Fruit fly (Drosophila melanogaster) whole organism, embryonic: ENCODE data around the gene CG11596.

Experiments
- Bdp1 ChIP-seq: fragments of 200-800 bp; sonication (Bioruptor generic); optimal IDR thresholded peaks from 3 replicates; lab custom pipeline; 2016; ENCODE audit warnings: missing biosample characterization, missing genetic modification characterization
- CG10209 ChIP-seq: fragments of 200-800 bp; sonication (Bioruptor generic); optimal IDR thresholded peaks from 3 replicates; lab custom pipeline; 2017; ENCODE audit warnings: missing biosample characterization, mild to moderate bottlenecking, missing genetic modification characterization, missing genetic modification reagents
- CG10267 ChIP-seq: fragments of 200-800 bp; sonication (Bioruptor generic); optimal IDR thresholded peaks from 2 replicates; lab custom pipeline; 2018; ENCODE audit warnings: missing biosample characterization, mild to moderate bottlenecking, missing genetic modification characterization, moderate library complexity
- CG10274 ChIP-seq: fragments of 200-800 bp; sonication (Bioruptor generic); optimal IDR thresholded peaks from 3 replicates; lab custom pipeline; 2017; ENCODE audit warnings: missing biosample characterization, mild to moderate bottlenecking, missing genetic modification characterization
- CG10959 ChIP-seq: fragments of 200-800 bp; sonication (Bioruptor generic); IDR thresholded peaks from 2 replicates; pipeline ENCODE4 v1.3.6; 2022; ENCODE audit warnings: missing biosample characterization, missing genetic modification characterization
- CG11093 ChIP-seq: fragments of 200-800 bp; sonication (Bioruptor generic); IDR thresholded peaks from 3 replicates; pipeline ENCODE4 v1.3.6; 2022; ENCODE audit warnings: missing biosample characterization, missing genetic modification characterization
- CG11247 ChIP-seq: fragments of 200-800 bp; sonication (Bioruptor generic); IDR thresholded peaks from 2 replicates; pipeline ENCODE4 v1.3.6; 2022; ENCODE audit warnings: missing biosample characterization, missing genetic modification characterization
- CG11504 ChIP-seq: fragments of 200-800 bp; sonication (Bioruptor generic); optimal IDR thresholded peaks from 3 replicates; lab custom pipeline; 2019; ENCODE audit warnings: missing biosample characterization, mild to moderate bottlenecking, missing genetic modification characterization, moderate library complexity
- CG12769 ChIP-seq: fragments of 200-800 bp; sonication (Bioruptor generic); optimal IDR thresholded peaks from 2 replicates; lab custom pipeline; 2019; ENCODE audit warnings: missing biosample characterization, mild to moderate bottlenecking, missing genetic modification characterization, moderate library complexity
- CG13894 ChIP-seq: fragments of 200-800 bp; sonication (Bioruptor generic); optimal IDR thresholded peaks from 3 replicates; lab custom pipeline; 2018; ENCODE audit warnings: missing biosample characterization, mild to moderate bottlenecking, missing genetic modification characterization, moderate library complexity
- CG1529 ChIP-seq: fragments of 200-800 bp; sonication (Bioruptor generic); optimal IDR thresholded peaks from 3 replicates; lab custom pipeline; 2018; ENCODE audit warnings: missing biosample characterization, missing genetic modification characterization
- CG1603 ChIP-seq: fragments of 200-800 bp; sonication (Bioruptor generic); optimal IDR thresholded peaks from 2 replicates; lab custom pipeline; 2019; ENCODE audit warnings: missing biosample characterization, mild to moderate bottlenecking, missing genetic modification characterization, moderate library complexity
- CG17385 ChIP-seq: fragments of 200-800 bp; sonication (Bioruptor generic); optimal IDR thresholded peaks from 3 replicates; lab custom pipeline; 2018; ENCODE audit warnings: missing biosample characterization, mild to moderate bottlenecking, missing genetic modification characterization
- CG18764 ChIP-seq: fragments of 200-800 bp; sonication (Bioruptor generic); optimal IDR thresholded peaks from 3 replicates; lab custom pipeline; 2016; ENCODE audit warnings: missing biosample characterization, missing genetic modification characterization
- CG4282 ChIP-seq: fragments of 200-800 bp; sonication (Bioruptor generic); optimal IDR thresholded peaks from 2 replicates; lab custom pipeline; 2016; ENCODE audit warnings: missing biosample characterization, missing genetic modification characterization
- CG4404 ChIP-seq: fragments of 200-800 bp; sonication (Bioruptor generic); IDR thresholded peaks from 2 replicates; pipeline ENCODE4 v1.3.6; 2022; ENCODE audit warnings: missing biosample characterization, missing genetic modification characterization
- CG4820 ChIP-seq: fragments of 200-800 bp; sonication (Bioruptor generic); optimal IDR thresholded peaks from 3 replicates; lab custom pipeline; 2016; ENCODE audit warnings: missing biosample characterization, missing genetic modification characterization
- CG5180 ChIP-seq: fragments of 200-800 bp; sonication (Bioruptor generic); optimal IDR thresholded peaks from 3 replicates; lab custom pipeline; 2017; ENCODE audit warnings: missing biosample characterization, missing genetic modification characterization, mild to moderate bottlenecking, moderate library complexity, missing genetic modification reagents
- CG6683 ChIP-seq: fragments of 200-800 bp; sonication (Bioruptor generic); optimal IDR thresholded peaks from 2 replicates; lab custom pipeline; 2017; ENCODE audit warnings: missing biosample characterization, mild to moderate bottlenecking, missing genetic modification characterization, missing genetic modification reagents
- CG6813 ChIP-seq: fragments of 200-800 bp; sonication (Bioruptor generic); optimal IDR thresholded peaks from 2 replicates; lab custom pipeline; 2017; ENCODE audit warnings: missing biosample characterization, missing genetic modification characterization, mild to moderate bottlenecking, moderate library complexity, missing genetic modification reagents
- CG6854 ChIP-seq: fragments of 200-800 bp; sonication (Bioruptor generic); optimal IDR thresholded peaks from 3 replicates; lab custom pipeline; 2017; ENCODE audit warnings: missing biosample characterization, mild to moderate bottlenecking, missing genetic modification characterization
- CG8924 ChIP-seq: fragments of 200-800 bp; optimal IDR thresholded peaks from 3 replicates; lab custom pipeline; 2019; ENCODE audit warnings: missing biosample characterization, mild to moderate bottlenecking, missing genetic modification characterization, moderate library complexity
- CG9817 ChIP-seq: fragments of 200-800 bp; sonication (Bioruptor generic); optimal IDR thresholded peaks from 2 replicates; lab custom pipeline; 2018; ENCODE audit warnings: missing biosample characterization, mild to moderate bottlenecking, missing genetic modification characterization, moderate library complexity
- CTCF ChIP-seq: fragments of 200-800 bp; sonication (Bioruptor generic); optimal IDR thresholded peaks from 2 replicates; lab custom pipeline; 2017; ENCODE audit warnings: missing biosample characterization, mild to moderate bottlenecking, missing genetic modification characterization, moderate library complexity
- CkIIα-i1 ChIP-seq: fragments of 200-800 bp; sonication (Bioruptor generic); IDR thresholded peaks from 2 replicates; pipeline ENCODE4 v1.3.6; 2022; ENCODE audit warnings: missing biosample characterization, missing genetic modification characterization
- Doc3 ChIP-seq: fragments of 200-800 bp; sonication (Bioruptor generic); IDR thresholded peaks from 3 replicates; pipeline ENCODE4 v1.3.6; 2022; ENCODE audit warnings: missing biosample characterization, missing genetic modification characterization; ENCODE audit not compliant: partially characterized antibody
- E2f2 ChIP-seq: fragments of 200-800 bp; sonication (Bioruptor generic); IDR thresholded peaks from 2 replicates; pipeline ENCODE4 v1.3.6; 2022; ENCODE audit warnings: missing biosample characterization, missing genetic modification characterization
- Ets65A ChIP-seq: fragments of 200-800 bp; sonication (Bioruptor generic); peaks from one replicate; lab custom pipeline; 2016; ENCODE audit warnings: missing biosample characterization, missing genetic modification characterization
- HmgZ ChIP-seq: fragments of 200-800 bp; sonication (Bioruptor generic); optimal IDR thresholded peaks from 2 replicates; lab custom pipeline; 2018; ENCODE audit warnings: missing biosample characterization, mild to moderate bottlenecking, missing genetic modification characterization
- Hr78 ChIP-seq, 2 experiments: fragments of 200-800 bp in 1 of 2; fragments of >200 bp in 1 of 2; sonication (Bioruptor generic) in 1 of 2; optimal IDR thresholded peaks; 2 replicates each; lab custom pipeline; 2017 to 2019; ENCODE audit warnings: missing biosample characterization in 2 of 2, missing genetic modification characterization in 2 of 2, mild to moderate bottlenecking in 1 of 2, moderate library complexity in 1 of 2
- Mad ChIP-seq: fragments of 200-800 bp; sonication (Bioruptor generic); optimal IDR thresholded peaks from 2 replicates; lab custom pipeline; 2016; ENCODE audit warnings: missing biosample characterization, missing genetic modification characterization
- NC2α ChIP-seq: fragments of 200-800 bp; sonication (Bioruptor generic); optimal IDR thresholded peaks from 2 replicates; lab custom pipeline; 2016; ENCODE audit warnings: missing biosample characterization, missing genetic modification characterization
- Taf1 ChIP-seq: fragments of 200-800 bp; sonication (Bioruptor generic); IDR thresholded peaks from 2 replicates; pipeline ENCODE4 v1.3.6; 2022; ENCODE audit warnings: missing biosample characterization, missing genetic modification characterization
- ab ChIP-seq: fragments of 200-800 bp; sonication (Bioruptor generic); optimal IDR thresholded peaks from 2 replicates; lab custom pipeline; 2016; ENCODE audit warnings: missing biosample characterization, missing genetic modification characterization
- amos ChIP-seq: fragments of 200-800 bp; sonication (Bioruptor generic); IDR thresholded peaks from 2 replicates; pipeline ENCODE4 v1.3.6; 2022; ENCODE audit warnings: missing biosample characterization, missing genetic modification characterization; ENCODE audit not compliant: partially characterized antibody
- cg ChIP-seq: fragments of 200-800 bp; sonication (Bioruptor generic); optimal IDR thresholded peaks from 3 replicates; lab custom pipeline; 2019; ENCODE audit warnings: missing biosample characterization, mild to moderate bottlenecking, missing genetic modification characterization, moderate library complexity
- chinmo ChIP-seq: fragments of 200-800 bp; sonication (Bioruptor generic); IDR thresholded peaks from 4 replicates; pipeline ENCODE4 v1.3.6; 2022; ENCODE audit warnings: missing biosample characterization, missing genetic modification characterization; ENCODE audit not compliant: partially characterized antibody
- disco-r ChIP-seq: fragments of 200-800 bp; sonication (Bioruptor generic); optimal IDR thresholded peaks from 2 replicates; lab custom pipeline; 2016; ENCODE audit warnings: missing biosample characterization, missing genetic modification characterization
- dmrt99B ChIP-seq: fragments of 200-800 bp; sonication (Bioruptor generic); optimal IDR thresholded peaks from 2 replicates; lab custom pipeline; 2018; ENCODE audit warnings: missing biosample characterization, mild to moderate bottlenecking, missing genetic modification characterization, moderate library complexity
- dpn ChIP-seq, 2 experiments: fragments of 200-800 bp; sonication (Bioruptor generic); optimal IDR thresholded peaks; 3 replicates each; lab custom pipeline; 2016; ENCODE audit warnings: missing biosample characterization in 2 of 2, missing genetic modification characterization in 2 of 2
- exex ChIP-seq: fragments of 200-800 bp; sonication (Bioruptor generic); optimal IDR thresholded peaks from 4 replicates; lab custom pipeline; 2018; ENCODE audit warnings: missing biosample characterization, mild to moderate bottlenecking, missing genetic modification characterization, moderate library complexity
- gro ChIP-seq: fragments of 200-800 bp; sonication (Bioruptor generic); optimal IDR thresholded peaks from 2 replicates; lab custom pipeline; 2016; ENCODE audit warnings: missing biosample characterization, missing genetic modification characterization
- ssp ChIP-seq: fragments of 200-800 bp; sonication (Bioruptor generic); IDR thresholded peaks from 2 replicates; pipeline ENCODE4 v1.3.6; 2022; ENCODE audit warnings: missing biosample characterization, missing genetic modification characterization
- tll ChIP-seq, 2 experiments: fragments of 200-800 bp in 1 of 2; fragments of >200 bp in 1 of 2; sonication (Bioruptor generic) in 1 of 2; optimal IDR thresholded peaks; 2 replicates each; lab custom pipeline; 2017 to 2019; ENCODE audit warnings: missing biosample characterization in 2 of 2, missing genetic modification characterization in 2 of 2, mild to moderate bottlenecking in 1 of 2, moderate library complexity in 1 of 2
- tna ChIP-seq: fragments of 200-800 bp; sonication (Bioruptor generic); IDR thresholded peaks from 2 replicates; pipeline ENCODE4 v1.3.6; 2022; ENCODE audit warnings: missing biosample characterization, missing genetic modification characterization; ENCODE audit not compliant: partially characterized antibody
- ttk ChIP-seq: fragments of 200-800 bp; sonication (Bioruptor generic); IDR thresholded peaks from 2 replicates; pipeline ENCODE4 v2.1.2; 2022; ENCODE audit warnings: missing biosample characterization, missing genetic modification characterization
- twi ChIP-seq: fragments of 200-800 bp; optimal IDR thresholded peaks from 2 replicates; lab custom pipeline; 2019; ENCODE audit warnings: missing biosample characterization, mild to moderate bottlenecking, missing genetic modification characterization, moderate library complexity
- unpg ChIP-seq: fragments of 200-800 bp; sonication (Bioruptor generic); optimal IDR thresholded peaks from 3 replicates; lab custom pipeline; 2018; ENCODE audit warnings: missing biosample characterization, mild to moderate bottlenecking, missing genetic modification characterization, moderate library complexity
- vfl ChIP-seq: fragments of 200-800 bp; sonication (Bioruptor generic); optimal IDR thresholded peaks from 2 replicates; lab custom pipeline; 2016; ENCODE audit warnings: missing biosample characterization, missing genetic modification characterization
- z ChIP-seq: fragments of 200-800 bp; sonication (Bioruptor generic); IDR thresholded peaks from 3 replicates; pipeline ENCODE4 v1.3.6; 2022; ENCODE audit warnings: missing biosample characterization, missing genetic modification characterization
- zfh1 ChIP-seq: fragments of 200-800 bp; sonication (Bioruptor generic); IDR thresholded peaks from 3 replicates; pipeline ENCODE4 v1.3.6; 2022; ENCODE audit warnings: missing biosample characterization, missing genetic modification characterization

Gene CG11596

dm6 chrX:1901605-1902136, 25.8 kb upstream of the CG11596 start, which contains the start of gene Ldaf1 (continued):
- TF ChIP-seq Taf1 (GFP tag; lab: Robert Waterston, UW) (no peak), amos (GFP tag; lab: Robert Waterston, UW) (no peak), chinmo (GFP tag; lab: Robert Waterston, UW) (no peak), exex (no peak), Bdp1 (GFP tag; lab: Kevin White, UChicago) (no peak), CG1529 (GFP tag; lab: Kevin White, UChicago) (no peak), CG4282 (no peak), unpg (no peak), CG1603 (tag; lab: Kevin White, UChicago) (peak; percentile 21), CG11093 (GFP tag; lab: Robert Waterston, UW) (no peak), CG6683 (GFP tag; lab: Kevin White, UChicago) (no peak), dpn (GFP tag; optimal IDR thresholded peaks at IDR 0.05; lab: Kevin White, UChicago) (no peak), CG9817 (tag; lab: Kevin White, UChicago) (no peak), CG18764 (no peak), zfh1 (GFP tag; lab: Robert Waterston, UW) (peak; percentile 26; the same call in 1 of the 3 replicates), CG11247 (GFP tag; lab: Robert Waterston, UW) (no peak), CkIIα-i1 (GFP tag; lab: Robert Waterston, UW) (no peak), CG6813 (GFP tag; lab: Kevin White, UChicago) (no peak), Doc3 (GFP tag; lab: Robert Waterston, UW) (no peak), CG10959 (GFP tag; lab: Robert Waterston, UW) (no peak), dmrt99B (tag; lab: Kevin White, UChicago) (no peak), CTCF (GFP tag; lab: Kevin White, UChicago) (no peak), CG10209 (GFP tag; lab: Kevin White, UChicago) (no peak), ab (GFP tag; lab: Kevin White, UChicago) (no peak), CG10267 (tag; lab: Kevin White, UChicago) (no peak), CG4820 (GFP tag; lab: Kevin White, UChicago) (no peak), CG4404 (GFP tag; lab: Robert Waterston, UW) (no peak), Hr78 (GFP tag; optimal IDR thresholded peaks at IDR 0.05; lab: Kevin White, UChicago) (peak in 1 of 2 experiments; percentile 55), CG5180 (GFP tag; lab: Kevin White, UChicago) (no peak), CG11504 (no peak), HmgZ (tag; lab: Kevin White, UChicago) (peak; percentile 24), disco-r (GFP tag; lab: Kevin White, UChicago) (no peak), z (GFP tag; lab: Robert Waterston, UW) (no peak), tll (GFP tag; optimal IDR thresholded peaks at IDR 0.05; lab: Kevin White, UChicago) (no peak), CG12769 (tag; lab: Kevin White, UChicago) (no peak), Mad (GFP tag; lab: Kevin White, UChicago) (no peak), twi (tag; lab: Kevin White, UChicago) (no peak), NC2α (no peak), CG10274 (GFP tag; lab: Kevin White, UChicago) (no peak), CG6854 (no peak), cg (GFP tag; lab: Kevin White, UChicago) (no peak), CG13894 (no peak), ssp (GFP tag; lab: Robert Waterston, UW) (no peak), ttk (GFP tag; lab: Robert Waterston, UW) (no peak), vfl (no peak), E2f2 (GFP tag; lab: Robert Waterston, UW) (peak; percentile 71), gro (GFP tag; lab: Kevin White, UChicago) (no peak), CG17385 (GFP tag; lab: Kevin White, UChicago) (no peak), CG8924 (peak; percentile 2), tna (GFP tag; lab: Robert Waterston, UW) (no peak), Ets65A (GFP tag; lab: Kevin White, UChicago) (no peak)
